Fruit fly (Drosophila melanogaster): ENCODE measurements around the gene CG46440.

DNA sequence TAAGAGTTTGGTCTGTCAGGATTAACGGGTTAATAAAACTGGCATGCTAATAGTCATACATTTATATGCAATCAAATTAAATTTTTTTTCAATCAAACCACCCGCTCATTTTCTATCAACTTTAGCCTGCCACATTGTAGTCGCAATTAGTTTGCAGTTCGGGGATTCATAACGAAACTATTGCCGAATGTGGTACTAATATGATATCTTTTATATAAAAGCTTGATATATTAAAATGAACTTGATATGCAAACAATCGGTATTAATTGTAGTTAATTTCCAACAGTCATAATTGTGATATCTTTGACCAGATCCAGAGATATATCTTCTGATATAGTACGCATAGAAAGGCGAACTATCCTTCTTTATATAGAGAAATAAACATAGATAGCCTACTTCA is 8.4 kb upstream of the CG46440 start:
- TF ChIP-seq tj (GFP tag; optimal IDR thresholded peaks at IDR 0.05) (no peak), Hr96 (GFP tag; optimal IDR thresholded peaks at IDR 0.05) (no peak), toe (GFP tag; optimal IDR thresholded peaks at IDR 0.05) (no peak), CG33017 (tag; optimal IDR thresholded peaks at IDR 0.05) (no peak), CG7101 (tag; optimal IDR thresholded peaks at IDR 0.05) (no peak), CG12768 (GFP tag; optimal IDR thresholded peaks at IDR 0.05) (no peak)
